Fruit fly (Drosophila melanogaster) Kc167 (cell line): ENCODE results near the gene CG6041.

Experiments used
- Myc ChIP-seq: fragments of >200 bp; optimal IDR thresholded peaks from 2 replicates; lab custom pipeline; 2017; ENCODE audit warnings: missing external identifiers
- Sin3A ChIP-seq: fragments of >200 bp; optimal IDR thresholded peaks from 2 replicates; lab custom pipeline; 2018; ENCODE audit warnings: missing external identifiers
- h ChIP-seq: fragments of >200 bp; optimal IDR thresholded peaks from 3 replicates; lab custom pipeline; 2018; ENCODE audit warnings: missing external identifiers
- insv ChIP-seq: fragments of >200 bp; optimal IDR thresholded peaks from 3 replicates; lab custom pipeline; 2018; ENCODE audit warnings: missing external identifiers
- psq ChIP-seq: fragments of >200 bp; optimal IDR thresholded peaks from 2 replicates; lab custom pipeline; 2017; ENCODE audit warnings: missing external identifiers
- ttk ChIP-seq: sonication (Bioruptor generic); optimal IDR thresholded peaks from 2 replicates; lab custom pipeline; 2017; ENCODE audit warnings: missing external identifiers

dm6 chrX:5907916-5908315 lies 40.0 kb upstream of the CG6041 start, which contains the start of gene CG12236:
- TF ChIP-seq Sin3A (lab: Kevin White, UChicago): no peak
- TF ChIP-seq h: no peak
- TF ChIP-seq psq: no peak
- no peak for TF ChIP-seq insv (lab: Kevin White, UChicago)
- TF ChIP-seq Myc: no peak
- no peak for TF ChIP-seq ttk
